Fruit fly (Drosophila melanogaster): Measurements from ENCODE around the gene Dna2.

The Dna2 gene

DNA sequence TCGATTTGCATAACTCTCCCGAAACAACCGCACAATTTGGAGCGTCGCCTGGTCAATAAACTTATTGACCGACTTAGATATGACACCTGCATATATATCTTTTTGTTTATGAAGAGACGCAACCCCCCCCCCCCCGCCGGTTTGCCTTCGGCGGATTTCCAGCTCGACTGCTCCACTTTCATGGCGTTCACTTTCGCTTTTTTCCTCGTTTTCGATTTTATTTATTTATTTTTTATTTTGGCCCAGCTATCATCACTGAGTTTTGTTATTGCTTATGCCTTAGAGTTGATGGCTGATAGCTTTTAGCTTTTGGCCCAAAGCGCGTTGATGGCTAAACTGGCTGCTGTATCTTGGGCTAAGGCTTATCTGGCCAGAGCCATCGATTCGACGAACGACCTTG, 34.3 kb upstream of the Dna2 start (continued):
- TF ChIP-seq Sox100B (GFP tag; optimal IDR thresholded peaks at IDR 0.05) (no peak), peb (GFP tag; IDR thresholded peaks at IDR 0.05) (no peak), Lim3 (GFP tag; IDR thresholded peaks at IDR 0.05) (no peak), CG31365 (tag; optimal IDR thresholded peaks at IDR 0.05) (no peak), CG14441 (GFP tag; IDR thresholded peaks at IDR 0.05) (0 out of 2 replicates have a peak, but pooled peaks have one; percentile 7), Blimp-1 (GFP tag; optimal IDR thresholded peaks at IDR 0.05) (peak; percentile 95), ara (GFP tag; IDR thresholded peaks at IDR 0.05) (no peak), kni (GFP tag; optimal IDR thresholded peaks at IDR 0.05) (peak; percentile 28), CG12219 (GFP tag; optimal IDR thresholded peaks at IDR 0.05) (no peak), CG16863 (GFP tag; optimal IDR thresholded peaks at IDR 0.05) (no peak), CG11093 (GFP tag; IDR thresholded peaks at IDR 0.05) (no peak), CG17186 (GFP tag; optimal IDR thresholded peaks at IDR 0.05) (no peak), Spps (tag; optimal IDR thresholded peaks at IDR 0.05) (no peak), Max (GFP tag; optimal IDR thresholded peaks at IDR 0.05) (no peak), prd (optimal IDR thresholded peaks at IDR 0.05) (no peak), prd (GFP tag; IDR thresholded peaks at IDR 0.05) (no peak), CG42726 (GFP tag; IDR thresholded peaks at IDR 0.05; ENCODE audit: partially characterized antibody) (no peak), Ets97D (GFP tag; optimal IDR thresholded peaks at IDR 0.05) (no peak)

- TF ChIP-seq hbn (GFP tag; IDR thresholded peaks at IDR 0.05; ENCODE audit: partially characterized antibody) = no peak
- TF ChIP-seq Blimp-1 (GFP tag; optimal IDR thresholded peaks at IDR 0.05) = peak; percentile 48
Observed at dm6 chrX:9977305-9977704, 33.0 kb upstream of the Dna2 start, which contains the start of gene CG43386. CG43386 (minus strand) TSS chrX:9977405.

DNA sequence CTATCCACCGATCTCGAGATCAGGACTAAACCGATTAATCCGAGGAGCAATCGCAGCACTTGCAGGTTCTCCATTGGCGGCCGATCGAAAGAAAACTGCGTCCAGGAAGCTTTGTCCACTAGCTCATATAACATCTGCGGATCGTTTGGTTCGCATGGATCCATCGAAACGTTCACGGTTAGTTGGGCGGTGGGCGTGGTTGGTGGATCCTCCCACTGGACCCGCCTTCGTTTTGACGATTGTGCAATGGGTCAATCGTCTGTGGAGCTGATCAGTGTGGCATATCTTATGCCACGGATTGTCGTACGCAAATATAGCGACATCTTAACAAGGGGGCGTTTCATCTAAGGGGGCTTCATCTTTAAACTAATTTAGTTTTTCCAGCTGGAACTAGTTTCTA, 29.8 kb upstream of the Dna2 start, which contains the start of gene CG15252:
CG15252 (minus strand) TSS at position 101 of the 400 bp plus-strand sequence.
- TF ChIP-seq CG8089 (GFP tag; optimal IDR thresholded peaks at IDR 0.05) (no peak), Taf1 (GFP tag; IDR thresholded peaks at IDR 0.05) (no peak), gce (GFP tag; IDR thresholded peaks at IDR 0.05) (no peak), zen (tag; optimal IDR thresholded peaks at IDR 0.05) (no peak), kay (GFP tag; optimal IDR thresholded peaks at IDR 0.05) (no peak), emc (GFP tag; optimal IDR thresholded peaks at IDR 0.05) (no peak)

dm6 chrX:9987361-9988087, 22.8 kb upstream of the Dna2 start:
- TF ChIP-seq CG18599 (GFP tag; optimal IDR thresholded peaks at IDR 0.05) (no peak), kay (GFP tag; optimal IDR thresholded peaks at IDR 0.05) (no peak), fd3F (GFP tag; optimal IDR thresholded peaks at IDR 0.05) (peak; percentile 53), CG2678 (tag; optimal IDR thresholded peaks at IDR 0.05) (peak; percentile 45), pzg (GFP tag; optimal IDR thresholded peaks at IDR 0.05) (no peak), CG11695 (GFP tag; IDR thresholded peaks at IDR 0.05) (peak; percentile 65; the same call in 1 of the 3 replicates), CG3065 (GFP tag; optimal IDR thresholded peaks at IDR 0.05) (no peak), amos (GFP tag; IDR thresholded peaks at IDR 0.05; ENCODE audit: partially characterized antibody) (no peak), hkb (optimal IDR thresholded peaks at IDR 0.05) (no peak), hkb (GFP tag; IDR thresholded peaks at IDR 0.05) (no peak), CG10366 (GFP tag; IDR thresholded peaks at IDR 0.05) (no peak), corto (GFP tag; optimal IDR thresholded peaks at IDR 0.05) (no peak), CG10267 (tag; optimal IDR thresholded peaks at IDR 0.05) (no peak), Oli (tag; optimal IDR thresholded peaks at IDR 0.05) (peak; percentile 43), CG7372 (GFP tag; IDR thresholded peaks at IDR 0.05) (peak; percentile 35; the same call in 1 of the 2 replicates), bsh (GFP tag; optimal IDR thresholded peaks at IDR 0.05) (no peak), seq (GFP tag; IDR thresholded peaks at IDR 0.05) (0 out of 2 replicates have a peak, but pooled peaks have one; percentile 33), ssp (GFP tag; IDR thresholded peaks at IDR 0.05) (0 out of 2 replicates have a peak, but pooled peaks have one; percentile 17), Jarid2 (GFP tag; optimal IDR thresholded peaks at IDR 0.05) (no peak), CG15011 (GFP tag; optimal IDR thresholded peaks at IDR 0.05) (no peak), HLHmδ (GFP tag; optimal IDR thresholded peaks at IDR 0.05) (no peak), Hr3 (GFP tag; optimal IDR thresholded peaks at IDR 0.05) (no peak)

Measured in whole organism, embryonic.